Fruit fly (Drosophila melanogaster) whole organism, embryonic: Measurements from ENCODE around the gene Cpr66Cb.
A peak's percentile ranks its signal among the peaks of the same experiment; 100 is the strongest.

Source experiments
- Adf1 ChIP-seq: fragments of 200-800 bp; sonication (Bioruptor generic); IDR thresholded peaks from 2 replicates; pipeline ENCODE4 v1.3.6; 2022; ENCODE audit warnings: missing biosample characterization, missing genetic modification characterization
- CG10543 ChIP-seq: fragments of 200-800 bp; sonication (Bioruptor generic); optimal IDR thresholded peaks from 3 replicates; lab custom pipeline; 2017; ENCODE audit warnings: missing biosample characterization, mild to moderate bottlenecking, missing genetic modification characterization, moderate library complexity
- CG10565 ChIP-seq: fragments of 200-800 bp; sonication (Bioruptor generic); optimal IDR thresholded peaks from 3 replicates; lab custom pipeline; 2016; ENCODE audit warnings: missing biosample characterization, mild to moderate bottlenecking, missing genetic modification characterization
- CG1233 ChIP-seq: fragments of 200-800 bp; sonication (Bioruptor generic); optimal IDR thresholded peaks from 4 replicates; lab custom pipeline; 2018; ENCODE audit warnings: missing biosample characterization, mild to moderate bottlenecking, missing genetic modification characterization
- CG13123 ChIP-seq: fragments of 200-800 bp; sonication (Bioruptor generic); optimal IDR thresholded peaks from 2 replicates; lab custom pipeline; 2016; ENCODE audit warnings: missing biosample characterization, missing genetic modification characterization
- CG13624 ChIP-seq: fragments of 200-800 bp; sonication (Bioruptor generic); optimal IDR thresholded peaks from 2 replicates; lab custom pipeline; 2016; ENCODE audit warnings: missing biosample characterization, missing genetic modification characterization
- CG14667 ChIP-seq: fragments of 200-800 bp; sonication (Bioruptor generic); IDR thresholded peaks from 2 replicates; pipeline ENCODE4 v1.3.6; 2022; ENCODE audit warnings: missing biosample characterization, missing genetic modification characterization
- CG14710 ChIP-seq: fragments of 200-800 bp; sonication (Bioruptor generic); optimal IDR thresholded peaks from 3 replicates; lab custom pipeline; 2019; ENCODE audit warnings: missing biosample characterization, mild to moderate bottlenecking, missing genetic modification characterization, moderate library complexity
- CG16813 ChIP-seq: fragments of 200-800 bp; sonication (Bioruptor generic); IDR thresholded peaks from 3 replicates; pipeline ENCODE4 v1.3.6; 2022; ENCODE audit warnings: missing biosample characterization, missing genetic modification characterization; ENCODE audit not compliant: partially characterized antibody
- CG18011 ChIP-seq: fragments of 200-800 bp; sonication (Bioruptor generic); optimal IDR thresholded peaks from 2 replicates; lab custom pipeline; 2017; ENCODE audit warnings: missing biosample characterization, missing genetic modification characterization, mild to moderate bottlenecking, moderate library complexity, missing genotype
- CG18619 ChIP-seq: fragments of 200-800 bp; sonication (Bioruptor generic); optimal IDR thresholded peaks from 3 replicates; lab custom pipeline; 2017; ENCODE audit warnings: missing biosample characterization, mild to moderate bottlenecking, missing genetic modification characterization
- CG2129 ChIP-seq: fragments of 200-800 bp; sonication (Bioruptor generic); IDR thresholded peaks from 2 replicates; pipeline ENCODE4 v1.3.6; 2022; ENCODE audit warnings: missing biosample characterization, missing genetic modification characterization; ENCODE audit not compliant: partially characterized antibody
- CG2712 ChIP-seq: fragments of 200-800 bp; optimal IDR thresholded peaks from 3 replicates; lab custom pipeline; 2019; ENCODE audit warnings: missing biosample characterization, mild to moderate bottlenecking, missing genetic modification characterization, moderate library complexity
- CG4282 ChIP-seq: fragments of 200-800 bp; sonication (Bioruptor generic); optimal IDR thresholded peaks from 2 replicates; lab custom pipeline; 2016; ENCODE audit warnings: missing biosample characterization, missing genetic modification characterization
- CG4820 ChIP-seq: fragments of 200-800 bp; sonication (Bioruptor generic); optimal IDR thresholded peaks from 3 replicates; lab custom pipeline; 2016; ENCODE audit warnings: missing biosample characterization, missing genetic modification characterization
- CG7928 ChIP-seq: fragments of 200-800 bp; sonication (Bioruptor generic); optimal IDR thresholded peaks from 2 replicates; lab custom pipeline; 2017; ENCODE audit warnings: missing biosample characterization, mild to moderate bottlenecking, missing genetic modification characterization
- CG7987 ChIP-seq: fragments of 200-800 bp; sonication (Bioruptor generic); optimal IDR thresholded peaks from 2 replicates; lab custom pipeline; 2018; ENCODE audit warnings: missing biosample characterization, mild to moderate bottlenecking, missing genetic modification characterization, moderate library complexity
- CG9215 ChIP-seq: fragments of 200-800 bp; sonication (Bioruptor generic); IDR thresholded peaks from 2 replicates; pipeline ENCODE4 v1.3.6; 2022; ENCODE audit warnings: missing biosample characterization, missing genetic modification characterization
- Dip2 ChIP-seq: fragments of 200-800 bp; sonication (Bioruptor generic); IDR thresholded peaks from 2 replicates; pipeline ENCODE4 v1.3.6; 2022; ENCODE audit warnings: missing biosample characterization, missing genetic modification characterization
- Dip3 ChIP-seq: fragments of 200-800 bp; sonication (Bioruptor generic); optimal IDR thresholded peaks from 3 replicates; lab custom pipeline; 2016; ENCODE audit warnings: missing biosample characterization, missing genetic modification characterization
- Doc2 ChIP-seq: fragments of 200-800 bp; sonication (Bioruptor generic); IDR thresholded peaks from 2 replicates; pipeline ENCODE4 v1.3.6; 2022; ENCODE audit warnings: missing biosample characterization, missing genetic modification characterization
- Elba2 ChIP-seq: fragments of 200-800 bp; sonication (Bioruptor generic); optimal IDR thresholded peaks from 3 replicates; lab custom pipeline; 2016; ENCODE audit warnings: missing biosample characterization, missing genetic modification characterization
- Ets65A ChIP-seq: fragments of 200-800 bp; sonication (Bioruptor generic); peaks from one replicate; lab custom pipeline; 2016; ENCODE audit warnings: missing biosample characterization, missing genetic modification characterization
- Fer2 ChIP-seq: fragments of 200-800 bp; sonication (Bioruptor generic); optimal IDR thresholded peaks from 2 replicates; lab custom pipeline; 2018; ENCODE audit warnings: missing biosample characterization, mild to moderate bottlenecking, missing genetic modification characterization, moderate library complexity
- HHEX ChIP-seq: fragments of 200-800 bp; sonication (Bioruptor generic); optimal IDR thresholded peaks from 3 replicates; lab custom pipeline; 2017; ENCODE audit warnings: missing biosample characterization, mild to moderate bottlenecking, missing genetic modification characterization, missing genetic modification reagents
- HLHmδ ChIP-seq: fragments of 200-800 bp; sonication (Bioruptor generic); optimal IDR thresholded peaks from 2 replicates; lab custom pipeline; 2018; ENCODE audit warnings: missing biosample characterization, mild to moderate bottlenecking, missing genetic modification characterization, moderate library complexity
- Max ChIP-seq: fragments of 200-800 bp; sonication (Bioruptor generic); optimal IDR thresholded peaks from 2 replicates; lab custom pipeline; 2016; ENCODE audit warnings: missing biosample characterization, mild to moderate bottlenecking, missing genetic modification characterization
- NC2β ChIP-seq: fragments of 200-800 bp; sonication (Bioruptor generic); optimal IDR thresholded peaks from 2 replicates; lab custom pipeline; 2016; ENCODE audit warnings: missing biosample characterization, missing genetic modification characterization
- Nf-YB ChIP-seq: fragments of 200-800 bp; sonication (Bioruptor generic); optimal IDR thresholded peaks from 3 replicates; lab custom pipeline; 2019; ENCODE audit warnings: missing biosample characterization, mild to moderate bottlenecking, missing genetic modification characterization, moderate library complexity
- Nf-YC ChIP-seq: fragments of 200-800 bp; optimal IDR thresholded peaks from 3 replicates; lab custom pipeline; 2019; ENCODE audit warnings: missing biosample characterization, mild to moderate bottlenecking, missing genetic modification characterization, moderate library complexity
- Ravus ChIP-seq: fragments of 200-800 bp; sonication (Bioruptor generic); IDR thresholded peaks from 2 replicates; pipeline ENCODE4 v1.3.6; 2022; ENCODE audit warnings: missing biosample characterization, missing genetic modification characterization
- Rx ChIP-seq: fragments of 200-800 bp; sonication (Bioruptor generic); IDR thresholded peaks from 2 replicates; pipeline ENCODE4 v1.3.6; 2022; ENCODE audit warnings: missing biosample characterization, missing genetic modification characterization
- Tbp ChIP-seq: fragments of >200 bp; optimal IDR thresholded peaks from 2 replicates; lab custom pipeline; 2018; ENCODE audit warnings: missing biosample characterization, missing genetic modification characterization
- corto ChIP-seq: fragments of 200-800 bp; sonication (Bioruptor generic); optimal IDR thresholded peaks from 2 replicates; lab custom pipeline; 2016; ENCODE audit warnings: missing biosample characterization, mild to moderate bottlenecking, missing genetic modification characterization, moderate library complexity
- crc ChIP-seq: fragments of 200-800 bp; sonication (Bioruptor generic); optimal IDR thresholded peaks from 2 replicates; lab custom pipeline; 2016; ENCODE audit warnings: missing biosample characterization, missing genetic modification characterization
- dm ChIP-seq: fragments of 200-800 bp; sonication (Bioruptor generic); optimal IDR thresholded peaks from 3 replicates; lab custom pipeline; 2016; ENCODE audit warnings: missing biosample characterization, missing genetic modification characterization
- esg ChIP-seq: fragments of 200-800 bp; sonication (Bioruptor generic); conservative IDR thresholded peaks from 2 replicates; pipeline ENCODE4 v1.3.6; 2022; ENCODE audit warnings: missing biosample characterization, missing genetic modification characterization
- gfzf ChIP-seq: fragments of 200-800 bp; sonication (Bioruptor generic); optimal IDR thresholded peaks from 2 replicates; lab custom pipeline; 2016; ENCODE audit warnings: missing biosample characterization, mild to moderate bottlenecking, missing genetic modification characterization, moderate library complexity
- hbn ChIP-seq: fragments of 200-800 bp; sonication (Bioruptor generic); IDR thresholded peaks from 2 replicates; pipeline ENCODE4 v1.3.6; 2022; ENCODE audit warnings: missing biosample characterization, missing genetic modification characterization; ENCODE audit not compliant: partially characterized antibody
- inv ChIP-seq: fragments of 200-800 bp; sonication (Bioruptor generic); IDR thresholded peaks from 2 replicates; pipeline ENCODE4 v1.3.6; 2022; ENCODE audit warnings: missing biosample characterization, missing genetic modification characterization; ENCODE audit not compliant: partially characterized antibody
- kah ChIP-seq: fragments of 200-800 bp; sonication (Bioruptor generic); optimal IDR thresholded peaks from 2 replicates; lab custom pipeline; 2018; ENCODE audit warnings: missing biosample characterization, mild to moderate bottlenecking, missing genetic modification characterization
- mam ChIP-seq: fragments of 200-800 bp; sonication (Bioruptor generic); optimal IDR thresholded peaks from 3 replicates; lab custom pipeline; 2016; ENCODE audit warnings: missing biosample characterization, missing genetic modification characterization
- pb ChIP-seq: fragments of 200-800 bp; sonication (Bioruptor generic); optimal IDR thresholded peaks from 3 replicates; lab custom pipeline; 2016; ENCODE audit warnings: missing biosample characterization, missing genetic modification characterization
- psq ChIP-seq: fragments of 200-800 bp; sonication (Bioruptor generic); optimal IDR thresholded peaks from 2 replicates; lab custom pipeline; 2017; ENCODE audit warnings: missing biosample characterization, missing genetic modification characterization
- pzg ChIP-seq: fragments of 200-800 bp; sonication (Bioruptor generic); optimal IDR thresholded peaks from 3 replicates; lab custom pipeline; 2018; ENCODE audit warnings: missing biosample characterization, mild to moderate bottlenecking, missing genetic modification characterization, moderate library complexity
- rib ChIP-seq: fragments of 200-800 bp; sonication (Bioruptor generic); IDR thresholded peaks from 2 replicates; pipeline ENCODE4 v1.3.6; 2022; ENCODE audit warnings: missing biosample characterization, missing genetic modification characterization
- sob ChIP-seq: fragments of 200-800 bp; sonication (Bioruptor generic); IDR thresholded peaks from 2 replicates; pipeline ENCODE4 v1.3.6; 2022; ENCODE audit warnings: missing biosample characterization, missing genetic modification characterization
- tll ChIP-seq, 2 experiments: fragments of 200-800 bp in 1 of 2; fragments of >200 bp in 1 of 2; sonication (Bioruptor generic) in 1 of 2; optimal IDR thresholded peaks; 2 replicates each; lab custom pipeline; 2017 to 2019; ENCODE audit warnings: missing biosample characterization in 2 of 2, missing genetic modification characterization in 2 of 2, mild to moderate bottlenecking in 1 of 2, moderate library complexity in 1 of 2
- trem ChIP-seq: fragments of 200-800 bp; optimal IDR thresholded peaks from 3 replicates; lab custom pipeline; 2019; ENCODE audit warnings: missing biosample characterization, mild to moderate bottlenecking, missing genetic modification characterization, moderate library complexity
- ttk ChIP-seq: fragments of 200-800 bp; sonication (Bioruptor generic); IDR thresholded peaks from 2 replicates; pipeline ENCODE4 v2.1.2; 2022; ENCODE audit warnings: missing biosample characterization, missing genetic modification characterization
- wek ChIP-seq: fragments of 200-800 bp; sonication (Bioruptor generic); optimal IDR thresholded peaks from 3 replicates; lab custom pipeline; 2018; ENCODE audit warnings: missing biosample characterization, mild to moderate bottlenecking, missing genetic modification characterization, moderate library complexity

Cpr66Cb gene

dm6 chr3L:8360643-8361110, 24.2 kb downstream of the Cpr66Cb start, which contains the start of gene Idh (continued):
- peak; percentile 27 for TF ChIP-seq CG7987 (GFP tag; lab: Kevin White, UChicago)
- TF ChIP-seq Ets65A = no peak
- no peak for TF ChIP-seq CG18619 (GFP tag; lab: Kevin White, UChicago)
- no peak for TF ChIP-seq CG13624 (GFP tag; lab: Kevin White, UChicago)
- TF ChIP-seq esg = no peak
- no peak for TF ChIP-seq Rx (GFP tag; lab: Robert Waterston, UW)
- no peak for TF ChIP-seq CG2712 (tag; lab: Kevin White, UChicago)
- no peak for TF ChIP-seq CG4282 (GFP tag; lab: Kevin White, UChicago)
- TF ChIP-seq HHEX (GFP tag; lab: Kevin White, UChicago) = peak; percentile 12
- TF ChIP-seq CG14710 (tag; lab: Kevin White, UChicago) = no peak
- TF ChIP-seq CG9215 (GFP tag; lab: Robert Waterston, UW) = no peak
- no peak for TF ChIP-seq gfzf (GFP tag; lab: Kevin White, UChicago)
- TF ChIP-seq CG4820 (GFP tag; lab: Kevin White, UChicago) = no peak
- no peak for TF ChIP-seq CG14667 (GFP tag; lab: Robert Waterston, UW)
- no peak for TF ChIP-seq tll (GFP tag; optimal IDR thresholded peaks at IDR 0.05; lab: Kevin White, UChicago)
- no peak for TF ChIP-seq kah
- no peak for TF ChIP-seq NC2β
- TF ChIP-seq ttk (GFP tag; lab: Robert Waterston, UW) = no peak
- no peak for TF ChIP-seq Doc2 (GFP tag; lab: Robert Waterston, UW)
- no peak for TF ChIP-seq crc
- TF ChIP-seq Adf1 (GFP tag; lab: Robert Waterston, UW) = peak; percentile 9; the same call in 1 of the 2 replicates
- TF ChIP-seq Max (GFP tag; lab: Kevin White, UChicago) = no peak
- peak; percentile 57; the same call in 1 of the 2 replicates for TF ChIP-seq rib (GFP tag; lab: Robert Waterston, UW)
- TF ChIP-seq wek = no peak
- no peak for TF ChIP-seq dm (GFP tag; lab: Kevin White, UChicago)
- no peak for TF ChIP-seq mam (GFP tag; lab: Kevin White, UChicago)
- TF ChIP-seq Nf-YC (tag; lab: Kevin White, UChicago) = peak; percentile 49
- TF ChIP-seq Elba2 (GFP tag; lab: Kevin White, UChicago) = no peak
- no peak for TF ChIP-seq Nf-YB (GFP tag; lab: Kevin White, UChicago)
- TF ChIP-seq Dip3 (GFP tag; lab: Kevin White, UChicago) = no peak
- TF ChIP-seq Ravus (GFP tag; lab: Robert Waterston, UW) = no peak
- no peak for TF ChIP-seq CG13123 (GFP tag; lab: Kevin White, UChicago)
- peak; percentile 48; the same call in 1 of the 2 replicates for TF ChIP-seq hbn (GFP tag; lab: Robert Waterston, UW)
- TF ChIP-seq HLHmδ (GFP tag; lab: Kevin White, UChicago) = no peak
- TF ChIP-seq sob = 0 out of 2 replicates have a peak, but pooled peaks have one; percentile 11
- no peak for TF ChIP-seq Fer2 (tag; lab: Kevin White, UChicago)
- TF ChIP-seq CG16813 (GFP tag; lab: Robert Waterston, UW) = no peak
- TF ChIP-seq CG1233 (GFP tag; lab: Kevin White, UChicago) = no peak
- no peak for TF ChIP-seq CG2129
- no peak for TF ChIP-seq Dip2 (GFP tag; lab: Robert Waterston, UW)
- TF ChIP-seq CG18011 (GFP tag; lab: Kevin White, UChicago) = peak; percentile 99
- no peak for TF ChIP-seq corto (GFP tag; lab: Kevin White, UChicago)
- no peak for TF ChIP-seq trem
- no peak for TF ChIP-seq pb (GFP tag; lab: Kevin White, UChicago)
- no peak for TF ChIP-seq CG10565 (GFP tag; lab: Kevin White, UChicago)
- TF ChIP-seq CG10543 (GFP tag; lab: Kevin White, UChicago) = peak; percentile 46
- TF ChIP-seq Tbp (GFP tag; lab: Kevin White, UChicago) = no peak
- peak; percentile 65 for TF ChIP-seq pzg (GFP tag; lab: Kevin White, UChicago)
- no peak for TF ChIP-seq inv (GFP tag; lab: Robert Waterston, UW)
- TF ChIP-seq CG7928 (GFP tag; lab: Kevin White, UChicago) = no peak
- TF ChIP-seq psq (GFP tag; lab: Kevin White, UChicago) = no peak
